Worm (Caenorhabditis elegans) whole organism, late embryonic: ENCODE data around the gene C01G12.5.

Experiments
- ama-1 ChIP-seq: fragments of 150-350 bp; optimal IDR thresholded peaks from 2 replicates; lab custom pipeline; 2014
- ceh-18 ChIP-seq: sonication (generic microtip); optimal IDR thresholded peaks from 2 replicates; lab custom pipeline; 2016; ENCODE audit warnings: missing genetic modification characterization, missing compliant biosample characterization
- elt-2 ChIP-seq: sonication (generic microtip); optimal IDR thresholded peaks from 2 replicates; lab custom pipeline; 2016; ENCODE audit warnings: missing genetic modification reagents, missing genetic modification characterization, missing compliant biosample characterization
- hlh-13 ChIP-seq: fragments of 200-800 bp; sonication (Bioruptor generic); optimal IDR thresholded peaks from 2 replicates; lab custom pipeline; 2018; ENCODE audit warnings: mild to moderate bottlenecking, missing genetic modification characterization, missing compliant biosample characterization
- nfya-1 ChIP-seq: sonication (generic microtip); optimal IDR thresholded peaks from 2 replicates; lab custom pipeline; 2017; ENCODE audit warnings: missing genetic modification characterization, mild to moderate bottlenecking, missing compliant biosample characterization, antibody characterized with exemption, moderate library complexity
- nhr-11 ChIP-seq: fragments of 150-350 bp; optimal IDR thresholded peaks from 2 replicates; lab custom pipeline; 2014; ENCODE audit warnings: missing biosample characterization, missing genetic modification characterization
- nhr-232 ChIP-seq: sonication (generic microtip); optimal IDR thresholded peaks from 2 replicates; lab custom pipeline; 2016; ENCODE audit warnings: missing genetic modification characterization, missing compliant biosample characterization
- pha-4 ChIP-seq: fragments of 150-350 bp; optimal IDR thresholded peaks from 2 replicates; lab custom pipeline; 2018; ENCODE audit warnings: missing biosample characterization, missing genetic modification reagents, missing genetic modification characterization
- sox-2 ChIP-seq: fragments of 200-800 bp; sonication (Bioruptor generic); IDR thresholded peaks from 2 replicates; pipeline ENCODE4 v1.3.6; 2022; ENCODE audit warnings: missing genetic modification reagents, missing genetic modification characterization, missing compliant biosample characterization
- sox-4 ChIP-seq: sonication (generic microtip); optimal IDR thresholded peaks from 2 replicates; lab custom pipeline; 2017; ENCODE audit warnings: mild to moderate bottlenecking, missing genetic modification characterization, inconsistent platforms, missing compliant biosample characterization
- tbx-2 ChIP-seq: sonication (generic microtip); optimal IDR thresholded peaks from 2 replicates; lab custom pipeline; 2016; ENCODE audit warnings: missing genetic modification characterization, missing compliant biosample characterization

- TF ChIP-seq ama-1 = no peak
- TF ChIP-seq nhr-232 = no peak
- no peak for TF ChIP-seq elt-2
- no peak for TF ChIP-seq tbx-2 (tag; lab: Kevin White, UChicago)
- no peak for TF ChIP-seq sox-2 (GFP tag; lab: Robert Waterston, UW)
- TF ChIP-seq ceh-18 (tag; lab: Kevin White, UChicago) = no peak
- no peak for TF ChIP-seq nfya-1 (tag; lab: Kevin White, UChicago)
- no peak for TF ChIP-seq hlh-13 (GFP tag; lab: Kevin White, UChicago)
- no peak for TF ChIP-seq pha-4
- TF ChIP-seq nhr-11 (tag; lab: Kevin White, UChicago) = no peak
- no peak for TF ChIP-seq sox-4 (tag; lab: Kevin White, UChicago)
Observed at ce11 chrII:14606172-14606571, 18.9 kb upstream of the C01G12.5 start, which contains the start of gene arl-3.
